Worm (Caenorhabditis elegans) whole organism, late embryonic: ENCODE results near the gene mdt-30.

Experiments used
- hlh-30 ChIP-seq: sonication (generic microtip); optimal IDR thresholded peaks from 2 replicates; lab custom pipeline; 2017; ENCODE audit warnings: antibody characterized with exemption, missing genetic modification characterization, missing compliant biosample characterization; ENCODE audit not compliant: insufficient read depth
- nfya-1 ChIP-seq: sonication (generic microtip); optimal IDR thresholded peaks from 2 replicates; lab custom pipeline; 2017; ENCODE audit warnings: missing genetic modification characterization, mild to moderate bottlenecking, missing compliant biosample characterization, antibody characterized with exemption, moderate library complexity

DNA sequence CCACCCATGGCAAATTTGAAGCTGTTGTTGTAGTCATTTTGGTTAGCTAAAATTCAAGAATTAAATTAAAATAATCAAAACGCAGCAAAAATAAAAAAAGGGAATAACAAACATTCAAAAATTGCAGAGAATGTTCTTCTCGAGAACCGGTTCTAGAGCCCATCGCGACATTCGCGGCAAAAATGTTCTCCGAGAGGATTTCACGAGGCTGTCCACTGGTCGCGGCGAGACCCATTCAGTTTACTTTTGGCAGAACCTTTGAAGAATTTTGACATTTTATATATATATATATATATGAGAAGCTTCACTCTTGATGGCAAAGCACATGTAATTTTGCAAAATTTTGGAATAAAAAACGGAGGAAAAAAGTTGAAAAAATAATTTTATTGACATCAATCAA is 1.6 kb upstream of the mdt-30 start, which contains the start of gene F44B9.8:
- TF ChIP-seq hlh-30 (tag; lab: Kevin White, UChicago) (no peak), nfya-1 (tag; lab: Kevin White, UChicago) (peak; percentile 44)
